Worm (Caenorhabditis elegans) whole organism, late embryonic: ENCODE measurements around the gene K02F6.5.

Source experiments
- elt-2 ChIP-seq: sonication (generic microtip); optimal IDR thresholded peaks from 2 replicates; lab custom pipeline; 2016; ENCODE audit warnings: missing genetic modification reagents, missing genetic modification characterization, missing compliant biosample characterization
- fkh-6 ChIP-seq: sonication (generic microtip); optimal IDR thresholded peaks from 2 replicates; lab custom pipeline; 2016; ENCODE audit warnings: missing genetic modification characterization, missing compliant biosample characterization

K02F6.5 gene

DNA sequence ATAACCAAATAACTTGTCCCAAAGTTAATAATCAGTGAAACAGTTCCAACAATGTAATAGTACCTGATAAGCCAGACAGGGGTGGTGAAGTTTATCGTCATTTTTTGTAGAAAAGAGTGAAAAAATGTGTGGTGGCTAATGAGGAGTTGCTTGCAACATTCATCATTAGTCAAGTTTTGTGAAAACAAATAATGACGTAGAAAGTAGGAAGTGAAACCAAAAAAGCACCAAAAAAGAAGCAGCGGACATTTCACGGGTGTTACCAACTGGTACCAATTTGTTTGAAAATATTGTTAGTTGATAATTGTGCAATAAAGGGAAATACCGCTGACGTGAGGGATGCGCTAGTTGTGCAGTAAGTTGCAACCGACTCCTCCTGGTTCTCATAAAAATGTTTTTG lies 50.9 kb downstream of the K02F6.5 start, which contains the start of gene sri-36:
TSS of gene sri-36 (minus strand) at position 101 of the 400 bp plus-strand sequence.
- TF ChIP-seq elt-2 (tag; lab: Kevin White, UChicago) (no peak), fkh-6 (tag; lab: Kevin White, UChicago) (no peak)
